Worm (Caenorhabditis elegans): ENCODE data around the gene nucb-1.

nucb-1 gene

ce11 chrX:10163212-10163611, 34.3 kb upstream of the nucb-1 start:
- TF ChIP-seq B0310.2 (tag; optimal IDR thresholded peaks at IDR 0.05) (no peak), flt-1 (GFP tag; IDR thresholded peaks at IDR 0.05) (no peak), ama-1 (optimal IDR thresholded peaks at IDR 0.05) (no peak), F13C5.2 (tag; optimal IDR thresholded peaks at IDR 0.05) (no peak), tra-4 (tag; optimal IDR thresholded peaks at IDR 0.05) (no peak)

DNA sequence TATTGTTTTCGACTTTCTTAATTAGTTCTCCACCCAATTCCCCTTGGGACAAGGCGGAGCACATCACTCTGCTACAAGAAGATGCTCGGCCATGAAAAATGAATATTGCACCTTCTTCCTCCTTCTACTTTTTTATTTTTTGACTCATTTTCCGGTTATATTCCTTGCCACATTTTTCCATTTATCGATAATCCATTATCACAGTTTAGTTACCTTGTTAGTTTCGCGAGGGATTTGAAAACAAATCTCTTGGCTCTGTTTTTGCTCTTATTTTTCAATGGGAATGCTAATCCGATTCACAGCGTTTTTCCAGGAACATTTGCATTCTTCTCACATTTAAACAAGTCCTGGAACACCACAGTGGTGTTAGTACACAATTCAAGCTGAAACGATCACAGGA, 30.5 kb upstream of the nucb-1 start, which contains the start of gene rnp-9:
Gene rnp-9 (plus strand): TSS at position 301 of the 400 bp plus-strand sequence.
- TF ChIP-seq ceh-13 (GFP tag; optimal IDR thresholded peaks at IDR 0.05) (no peak), hnd-1 (tag; optimal IDR thresholded peaks at IDR 0.05) (no peak), tbx-11 (GFP tag; IDR thresholded peaks at IDR 0.05) (no peak), tra-4 (tag; optimal IDR thresholded peaks at IDR 0.05) (no peak), sea-1 (GFP tag; conservative IDR thresholded peaks at IDR 0.05) (no peak), ama-1 (optimal IDR thresholded peaks at IDR 0.05) (no peak), B0310.2 (tag; optimal IDR thresholded peaks at IDR 0.05) (no peak), F13C5.2 (tag; optimal IDR thresholded peaks at IDR 0.05) (no peak), ets-7 (tag; optimal IDR thresholded peaks at IDR 0.05) (no peak), hmbx-1 (tag; optimal IDR thresholded peaks at IDR 0.05) (no peak), hmg-4 (GFP tag; optimal IDR thresholded peaks at IDR 0.05) (no peak)

ce11 chrX:10168534-10168933, 29.0 kb upstream of the nucb-1 start:
- no peak for TF ChIP-seq hmg-4 (GFP tag; optimal IDR thresholded peaks at IDR 0.05)
- no peak for TF ChIP-seq tbx-37 (GFP tag; conservative IDR thresholded peaks at IDR 0.05)
- no peak for TF ChIP-seq scrt-1 (GFP tag; IDR thresholded peaks at IDR 0.05)
- TF ChIP-seq flt-1 (GFP tag; IDR thresholded peaks at IDR 0.05): no peak

DNA sequence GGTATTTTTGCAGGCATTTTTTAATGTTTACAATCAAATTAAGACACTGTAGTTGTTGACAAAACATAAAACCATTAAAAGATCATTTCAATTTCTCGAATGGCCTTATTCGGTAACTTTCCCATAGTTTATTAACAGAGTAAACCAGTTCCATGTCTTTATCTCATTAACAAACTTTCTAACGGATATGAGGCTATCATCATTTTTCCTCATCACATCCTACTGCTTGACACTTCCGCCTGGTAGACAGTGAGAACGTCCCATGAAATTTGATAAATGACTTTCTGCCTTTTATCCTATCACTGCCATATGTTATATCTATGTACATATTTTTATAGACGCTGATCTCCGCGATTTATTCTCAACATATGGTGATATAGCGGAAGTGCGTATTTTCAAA, 26.9 kb upstream of the nucb-1 start:
- no peak for TF ChIP-seq flt-1 (GFP tag; IDR thresholded peaks at IDR 0.05)
- no peak for TF ChIP-seq ets-7 (tag; optimal IDR thresholded peaks at IDR 0.05)
- no peak for TF ChIP-seq aly-1 (tag; optimal IDR thresholded peaks at IDR 0.05)
- TF ChIP-seq B0310.2 (tag; optimal IDR thresholded peaks at IDR 0.05): no peak
- no peak for TF ChIP-seq tbx-11 (GFP tag; IDR thresholded peaks at IDR 0.05)
- TF ChIP-seq scrt-1 (GFP tag; IDR thresholded peaks at IDR 0.05): no peak
- no peak for TF ChIP-seq ceh-36 (tag; optimal IDR thresholded peaks at IDR 0.05)
- no peak for TF ChIP-seq tbx-37 (GFP tag; conservative IDR thresholded peaks at IDR 0.05)

ce11 chrX:10172004-10172584, 25.4 kb upstream of the nucb-1 start, which contains the start of gene C07A4.2:
Gene C07A4.2 (plus strand): TSS chrX:10172198.
- TF ChIP-seq F13C5.2 (tag; optimal IDR thresholded peaks at IDR 0.05): no peak
- no peak for TF ChIP-seq aly-1 (tag; optimal IDR thresholded peaks at IDR 0.05)
- no peak for TF ChIP-seq ceh-36 (tag; optimal IDR thresholded peaks at IDR 0.05)
- TF ChIP-seq tbx-37 (GFP tag; conservative IDR thresholded peaks at IDR 0.05): no peak
- TF ChIP-seq flt-1 (GFP tag; IDR thresholded peaks at IDR 0.05): no peak
- TF ChIP-seq hnd-1 (tag; optimal IDR thresholded peaks at IDR 0.05): no peak
- TF ChIP-seq ets-7 (tag; optimal IDR thresholded peaks at IDR 0.05): no peak
- TF ChIP-seq tbx-11 (GFP tag; IDR thresholded peaks at IDR 0.05): no peak
- TF ChIP-seq hmg-4 (GFP tag; optimal IDR thresholded peaks at IDR 0.05): no peak
- TF ChIP-seq pes-1 (GFP tag; IDR thresholded peaks at IDR 0.05): no peak
- no peak for TF ChIP-seq ama-1 (optimal IDR thresholded peaks at IDR 0.05)

- no peak for TF ChIP-seq F13C5.2 (tag; optimal IDR thresholded peaks at IDR 0.05)
- no peak for TF ChIP-seq pes-1 (GFP tag; IDR thresholded peaks at IDR 0.05)
- TF ChIP-seq ceh-13 (GFP tag; optimal IDR thresholded peaks at IDR 0.05): no peak
These were observed 22.8 kb upstream of the nucb-1 start, which contains the start of gene C07A4.3 for ce11 chrX:10174683-10175082. Gene C07A4.3 (plus strand): TSS chrX:10174983.

DNA sequence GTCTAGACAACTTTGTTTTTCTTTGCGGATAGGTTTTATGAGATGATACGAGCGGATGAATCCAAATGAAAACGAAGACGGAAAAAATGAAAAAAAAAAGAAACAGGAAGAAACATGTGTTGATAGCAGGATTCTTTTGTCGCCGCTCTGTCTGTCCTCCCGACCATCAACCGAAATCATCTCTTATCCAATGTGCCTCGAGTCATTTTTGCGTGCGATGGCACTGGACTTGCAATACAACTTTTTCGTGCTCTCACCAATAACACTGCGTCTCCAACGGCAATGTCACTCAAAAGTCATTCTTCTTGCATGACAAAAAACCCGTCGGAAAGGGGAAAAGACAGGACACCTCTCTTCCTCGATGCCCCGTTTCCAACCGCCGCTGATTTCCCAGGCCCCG, 21.2 kb upstream of the nucb-1 start, which contains the start of gene ncs-4:
Gene ncs-4 (plus strand): TSS at position 227 of the 400 bp plus-strand sequence.
- no peak for TF ChIP-seq ama-1 (optimal IDR thresholded peaks at IDR 0.05)
- no peak for TF ChIP-seq hmbx-1 (tag; optimal IDR thresholded peaks at IDR 0.05)
- no peak for TF ChIP-seq F13C5.2 (tag; optimal IDR thresholded peaks at IDR 0.05)
- TF ChIP-seq scrt-1 (GFP tag; IDR thresholded peaks at IDR 0.05): no peak
- no peak for TF ChIP-seq hmg-4 (GFP tag; optimal IDR thresholded peaks at IDR 0.05)
- no peak for TF ChIP-seq hnd-1 (tag; optimal IDR thresholded peaks at IDR 0.05)
- TF ChIP-seq pes-1 (GFP tag; IDR thresholded peaks at IDR 0.05): no peak
- TF ChIP-seq B0310.2 (tag; optimal IDR thresholded peaks at IDR 0.05): no peak
- TF ChIP-seq ceh-13 (GFP tag; optimal IDR thresholded peaks at IDR 0.05): no peak
- no peak for TF ChIP-seq tra-4 (tag; optimal IDR thresholded peaks at IDR 0.05)

DNA sequence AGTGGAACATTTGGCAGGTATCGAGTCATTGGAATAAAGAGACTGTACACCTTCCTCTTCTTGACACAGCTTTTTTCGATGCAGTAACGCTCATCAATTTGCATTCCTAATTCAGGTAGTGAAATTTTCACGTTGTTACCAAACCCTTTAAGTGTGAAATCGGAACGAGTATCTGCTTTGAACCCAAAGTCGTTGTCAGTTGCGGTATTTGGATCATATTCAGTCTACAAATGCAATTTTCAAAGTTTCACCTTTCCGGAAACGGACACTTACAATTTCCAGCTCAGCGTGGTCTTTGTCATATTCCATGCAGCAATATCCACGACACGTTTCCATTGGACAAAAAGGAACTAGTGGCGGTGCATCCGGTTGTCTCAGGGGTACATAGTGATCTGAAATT, 14.9 kb upstream of the nucb-1 start:
- TF ChIP-seq sea-1 (GFP tag; conservative IDR thresholded peaks at IDR 0.05): no peak
- no peak for TF ChIP-seq ets-7 (tag; optimal IDR thresholded peaks at IDR 0.05)
- TF ChIP-seq flt-1 (GFP tag; IDR thresholded peaks at IDR 0.05): no peak
- TF ChIP-seq ceh-13 (GFP tag; optimal IDR thresholded peaks at IDR 0.05): no peak
- no peak for TF ChIP-seq hmg-4 (GFP tag; optimal IDR thresholded peaks at IDR 0.05)
- no peak for TF ChIP-seq F13C5.2 (tag; optimal IDR thresholded peaks at IDR 0.05)
- no peak for TF ChIP-seq hnd-1 (tag; optimal IDR thresholded peaks at IDR 0.05)
- TF ChIP-seq pes-1 (GFP tag; IDR thresholded peaks at IDR 0.05): no peak
- TF ChIP-seq ama-1 (optimal IDR thresholded peaks at IDR 0.05): no peak
- TF ChIP-seq tra-4 (tag; optimal IDR thresholded peaks at IDR 0.05): no peak
- TF ChIP-seq tbx-37 (GFP tag; conservative IDR thresholded peaks at IDR 0.05): no peak

ce11 chrX:10183695-10184094, 13.8 kb upstream of the nucb-1 start, which contains the start of gene arrd-28:
Gene arrd-28 (plus strand): TSS chrX:10183995.
- TF ChIP-seq tbx-37 (GFP tag; conservative IDR thresholded peaks at IDR 0.05) (no peak), sea-1 (GFP tag; conservative IDR thresholded peaks at IDR 0.05) (no peak), hmbx-1 (tag; optimal IDR thresholded peaks at IDR 0.05) (no peak), F13C5.2 (tag; optimal IDR thresholded peaks at IDR 0.05) (no peak), ets-7 (tag; optimal IDR thresholded peaks at IDR 0.05) (no peak), B0310.2 (tag; optimal IDR thresholded peaks at IDR 0.05) (no peak), scrt-1 (GFP tag; IDR thresholded peaks at IDR 0.05) (no peak), ama-1 (optimal IDR thresholded peaks at IDR 0.05) (no peak), aly-1 (tag; optimal IDR thresholded peaks at IDR 0.05) (no peak)

Data from whole organism, early embryonic.